Worm (Caenorhabditis elegans) whole organism, midembryonic: ENCODE results near the gene max-1.

Experiments used
- T22C8.4 ChIP-seq: fragments of 200-800 bp; sonication (Bioruptor generic); IDR thresholded peaks from 2 replicates; pipeline ENCODE4 v1.3.6; 2022; ENCODE audit warnings: missing genetic modification characterization, missing compliant biosample characterization
- klf-2 ChIP-seq: fragments of 200-800 bp; sonication (Bioruptor generic); conservative IDR thresholded peaks from 2 replicates; pipeline ENCODE4 v1.3.6; 2022; ENCODE audit warnings: missing genetic modification reagents, missing genetic modification characterization, missing compliant biosample characterization
- med-1 ChIP-seq: sonication (generic microtip); optimal IDR thresholded peaks from 2 replicates; lab custom pipeline; 2017; ENCODE audit warnings: missing genetic modification characterization, mild to moderate bottlenecking, missing compliant biosample characterization, antibody characterized with exemption, missing genetic modification reagents; ENCODE audit not compliant: insufficient read depth
- ref-1 ChIP-seq: fragments of 200-800 bp; sonication (Bioruptor generic); conservative IDR thresholded peaks from 2 replicates; pipeline ENCODE4 v1.3.6; 2022; ENCODE audit warnings: missing genetic modification reagents, missing genetic modification characterization, missing compliant biosample characterization
- tab-1 ChIP-seq: fragments of 200-800 bp; sonication (Bioruptor generic); IDR thresholded peaks from 2 replicates; pipeline ENCODE4 v1.3.6; 2022; ENCODE audit warnings: missing genetic modification characterization, missing compliant biosample characterization
- ztf-29 ChIP-seq: fragments of 200-800 bp; sonication (Bioruptor generic); IDR thresholded peaks from 2 replicates; pipeline ENCODE4 v1.3.6; 2022; ENCODE audit warnings: missing genetic modification reagents, missing genetic modification characterization, missing compliant biosample characterization

DNA sequence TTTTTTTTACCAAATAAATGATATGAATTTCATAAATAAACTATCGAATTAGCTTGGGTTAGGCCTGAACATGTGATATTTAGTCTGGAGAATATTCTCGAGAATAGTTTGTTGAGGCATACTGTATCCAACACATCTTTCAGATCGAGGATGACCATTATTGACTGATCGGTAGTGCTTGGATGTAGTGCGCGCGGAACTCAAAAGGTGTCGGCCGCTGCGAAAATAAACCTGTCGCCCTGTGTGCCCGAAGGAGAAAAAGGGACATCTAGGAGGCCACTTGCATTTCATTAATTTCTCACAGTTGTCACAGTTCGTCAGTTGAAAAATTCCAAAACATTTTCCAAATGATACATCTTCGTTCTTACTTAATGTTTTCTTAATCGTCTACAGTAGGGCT, 55.9 kb downstream of the max-1 start:
- TF ChIP-seq klf-2 (GFP tag; lab: Robert Waterston, UW) (no peak), ztf-29 (no peak), med-1 (no peak), T22C8.4 (GFP tag; lab: Robert Waterston, UW) (no peak), tab-1 (GFP tag; lab: Robert Waterston, UW) (no peak), ref-1 (no peak)
